ENCODE assay signal across 2 worm cellular contexts in the genomic region with DNA sequence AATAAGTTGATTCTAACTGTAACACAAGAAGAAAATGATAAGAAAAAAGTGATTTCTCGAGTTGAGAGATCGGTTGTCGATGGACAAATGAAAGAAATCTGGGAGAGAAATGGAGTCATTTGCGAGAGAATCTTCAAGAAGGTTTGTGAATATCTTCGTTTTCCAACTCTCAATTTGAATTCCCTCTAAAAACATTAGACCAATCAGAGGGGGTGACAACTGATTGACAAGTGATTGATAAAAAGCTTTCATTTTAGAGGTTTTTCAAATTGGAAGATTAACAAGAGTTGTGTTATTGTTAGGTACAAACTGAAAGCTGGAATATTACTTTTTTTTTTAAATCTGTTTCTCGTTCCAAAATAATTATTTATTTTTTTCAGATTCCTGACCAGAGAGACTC.
TF ChIP-seq lines count a peak whose summit lies in the region.

No protein-coding gene starts in this region.

TF ChIP-seq in whole organism, late embryonic, 69 proteins besides CTCF, POLR2A, EP300 and RAD21:
- TF ChIP-seq hlh-15 (tag; optimal IDR thresholded peaks at IDR 0.05; lab: Kevin White, UChicago) = no peak
- no peak for TF ChIP-seq pag-3 (tag; optimal IDR thresholded peaks at IDR 0.05; lab: Kevin White, UChicago; ENCODE audit: borderline replicate concordance)
- peak; percentile 90 for TF ChIP-seq unc-55 (GFP tag; optimal IDR thresholded peaks at IDR 0.05; lab: Kevin White, UChicago)

TF ChIP-seq in whole organism, mixed stage, embryonic, 35 proteins besides CTCF, POLR2A, EP300 and RAD21:
- TF ChIP-seq drap-1 (GFP tag; optimal IDR thresholded peaks at IDR 0.05; lab: Kevin White, UChicago) (no peak), unc-62 (GFP tag; optimal IDR thresholded peaks at IDR 0.05; lab: Kevin White, UChicago) (peak; percentile 94)
